Worm (Caenorhabditis elegans): Measurements from ENCODE around the gene F10A3.11.

DNA sequence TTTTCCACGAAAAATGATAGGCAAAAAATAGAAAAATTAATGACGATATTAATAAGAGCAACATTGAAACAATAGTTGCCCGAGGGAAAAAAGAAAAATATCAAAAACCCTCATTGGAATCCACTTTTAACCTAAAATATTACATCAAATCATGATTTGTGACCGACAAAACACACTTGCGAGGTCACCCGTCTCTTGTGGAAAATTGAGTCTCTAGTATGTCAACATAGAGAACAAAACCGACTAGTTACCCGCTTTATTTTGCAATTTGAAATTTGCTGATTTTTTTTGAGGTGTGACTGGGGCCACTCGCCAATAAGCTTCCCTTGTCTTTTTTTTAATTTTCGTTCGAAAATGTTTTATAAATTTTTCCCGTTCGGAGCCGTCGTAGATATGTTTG lies 13.3 kb downstream of the F10A3.11 start, which contains the start of gene cyp-33D1:
- TF ChIP-seq nhr-11 (tag; optimal IDR thresholded peaks at IDR 0.05) = no peak
- no peak for TF ChIP-seq ztf-16 (tag; optimal IDR thresholded peaks at IDR 0.05)
- no peak for TF ChIP-seq hlh-13 (GFP tag; optimal IDR thresholded peaks at IDR 0.05)
- no peak for TF ChIP-seq fkh-10 (GFP tag; optimal IDR thresholded peaks at IDR 0.05)
- TF ChIP-seq ceh-48 (tag; optimal IDR thresholded peaks at IDR 0.05) = no peak
- no peak for TF ChIP-seq sox-4 (tag; optimal IDR thresholded peaks at IDR 0.05)
- no peak for TF ChIP-seq elt-2 (tag; optimal IDR thresholded peaks at IDR 0.05)
- no peak for TF ChIP-seq ets-4 (tag; optimal IDR thresholded peaks at IDR 0.05)
- TF ChIP-seq ttx-3 (tag; optimal IDR thresholded peaks at IDR 0.05) = no peak
